Fruit fly (Drosophila melanogaster) whole organism, adult: ENCODE results near the gene CG13004.

Experiments used
- CG1620 ChIP-seq: fragments of 200-800 bp; sonication (Bioruptor generic); optimal IDR thresholded peaks from 2 replicates; lab custom pipeline; 2016; ENCODE audit warnings: missing biosample characterization, missing genetic modification characterization
- Clk ChIP-seq: fragments of 200-800 bp; sonication (Bioruptor generic); optimal IDR thresholded peaks from 2 replicates; lab custom pipeline; 2017; ENCODE audit warnings: missing biosample characterization, missing genetic modification characterization
- kay ChIP-seq: fragments of 200-800 bp; sonication (Bioruptor generic); peaks from one replicate; lab custom pipeline; 2016; ENCODE audit warnings: missing biosample characterization, missing genetic modification characterization, borderline replicate concordance
- tj ChIP-seq: fragments of 200-800 bp; sonication (Bioruptor generic); optimal IDR thresholded peaks from 3 replicates; lab custom pipeline; 2017; ENCODE audit warnings: missing biosample characterization, mild to moderate bottlenecking, missing genetic modification characterization, moderate library complexity

dm6 chrX:16881015-16881414, 45.7 kb upstream of the CG13004 start, which contains the start of gene CG4872:
- TF ChIP-seq tj (GFP tag; lab: Kevin White, UChicago) (no peak), kay (GFP tag; lab: Kevin White, UChicago) (no peak), CG1620 (GFP tag; lab: Kevin White, UChicago) (no peak), Clk (GFP tag; lab: Kevin White, UChicago) (no peak)
